Fruit fly (Drosophila melanogaster) whole organism, prepupa: ENCODE results near the gene CG13131.

ENCODE experiments used
- Blimp-1 ChIP-seq: fragments of 200-800 bp; sonication (Bioruptor generic); optimal IDR thresholded peaks from 3 replicates; lab custom pipeline; 2017; ENCODE audit warnings: missing biosample characterization, missing genetic modification characterization, mild to moderate bottlenecking, moderate library complexity, missing genetic modification reagents
- CG10631 ChIP-seq: fragments of 200-800 bp; sonication (Bioruptor generic); optimal IDR thresholded peaks from 2 replicates; lab custom pipeline; 2016; ENCODE audit warnings: missing biosample characterization, missing genetic modification characterization
- CG4318 ChIP-seq: fragments of 200-800 bp; sonication (Bioruptor generic); optimal IDR thresholded peaks from 3 replicates; lab custom pipeline; 2017; ENCODE audit warnings: missing biosample characterization, mild to moderate bottlenecking, missing genetic modification characterization
- CG8119 ChIP-seq: fragments of 200-800 bp; sonication (Bioruptor generic); IDR thresholded peaks from 3 replicates; pipeline ENCODE4 v1.3.6; 2022; ENCODE audit warnings: missing biosample characterization, missing genetic modification characterization
- CG8319 ChIP-seq: fragments of 200-800 bp; sonication (Bioruptor generic); optimal IDR thresholded peaks from 3 replicates; lab custom pipeline; 2016; ENCODE audit warnings: missing biosample characterization, missing genetic modification characterization
- Hr4 ChIP-seq: fragments of 200-800 bp; sonication (Bioruptor generic); optimal IDR thresholded peaks from 3 replicates; lab custom pipeline; 2016; ENCODE audit warnings: missing biosample characterization, missing genetic modification characterization
- dsx ChIP-seq: fragments of 200-800 bp; optimal IDR thresholded peaks from 3 replicates; lab custom pipeline; 2019; ENCODE audit warnings: missing biosample characterization, mild to moderate bottlenecking, missing genetic modification characterization, moderate library complexity; ENCODE audit not compliant: poor library complexity, severe bottlenecking
- fkh ChIP-seq: fragments of 200-800 bp; sonication (Bioruptor generic); optimal IDR thresholded peaks from 3 replicates; lab custom pipeline; 2017; ENCODE audit warnings: missing biosample characterization, mild to moderate bottlenecking, missing genetic modification characterization, moderate library complexity

DNA sequence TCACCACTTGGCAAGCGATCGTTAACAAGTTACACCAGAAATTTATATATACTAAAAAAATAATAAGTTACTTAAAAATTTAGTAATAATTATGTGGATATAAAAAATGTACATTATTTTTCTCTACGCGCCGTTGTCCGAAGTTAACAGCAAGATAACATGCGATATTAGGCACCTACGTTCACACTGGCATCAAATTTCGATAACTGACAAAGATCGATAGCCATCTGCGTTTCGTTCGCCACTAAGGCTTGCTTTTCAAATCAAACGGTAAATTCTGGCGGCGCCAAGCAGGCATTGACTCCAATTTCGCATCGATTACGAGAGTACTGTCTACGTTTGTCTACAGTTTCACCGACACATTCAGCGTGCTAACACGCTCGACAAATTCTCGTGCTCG lies 39.4 kb upstream of the CG13131 start, which contains the start of gene Pen:
- TF ChIP-seq fkh (GFP tag; lab: Kevin White, UChicago) = no peak
- no peak for TF ChIP-seq dsx (GFP tag; lab: Kevin White, UChicago)
- no peak for TF ChIP-seq Blimp-1 (GFP tag; lab: Kevin White, UChicago)
- no peak for TF ChIP-seq CG4318 (GFP tag; lab: Kevin White, UChicago)
- no peak for TF ChIP-seq CG10631 (GFP tag; lab: Kevin White, UChicago)
- TF ChIP-seq CG8319 (GFP tag; lab: Kevin White, UChicago) = no peak
- no peak for TF ChIP-seq CG8119
- TF ChIP-seq Hr4 (GFP tag; lab: Kevin White, UChicago) = no peak
